Fruit fly (Drosophila melanogaster) whole organism, embryonic: Measurements from ENCODE around the gene AlkB.

Experiments
- Atf6 ChIP-seq: fragments of 200-800 bp; sonication (Bioruptor generic); IDR thresholded peaks from 2 replicates; pipeline ENCODE4 v1.3.6; 2022; ENCODE audit warnings: missing biosample characterization, missing genetic modification characterization
- BEAF-32 ChIP-seq: fragments of 200-800 bp; sonication (Bioruptor generic); optimal IDR thresholded peaks from 3 replicates; lab custom pipeline; 2017; ENCODE audit warnings: missing biosample characterization, missing genetic modification characterization, mild to moderate bottlenecking, moderate library complexity, missing genetic modification reagents
- CG10209 ChIP-seq: fragments of 200-800 bp; sonication (Bioruptor generic); optimal IDR thresholded peaks from 3 replicates; lab custom pipeline; 2017; ENCODE audit warnings: missing biosample characterization, mild to moderate bottlenecking, missing genetic modification characterization, missing genetic modification reagents
- CG10431 ChIP-seq: fragments of 200-800 bp; sonication (Bioruptor generic); optimal IDR thresholded peaks from 3 replicates; lab custom pipeline; 2018; ENCODE audit warnings: missing biosample characterization, mild to moderate bottlenecking, missing genetic modification characterization
- CG12391 ChIP-seq: fragments of 200-800 bp; sonication (Bioruptor generic); optimal IDR thresholded peaks from 3 replicates; lab custom pipeline; 2018; ENCODE audit warnings: missing biosample characterization, mild to moderate bottlenecking, missing genetic modification characterization, moderate library complexity
- CG12659 ChIP-seq: fragments of 200-800 bp; sonication (Bioruptor generic); optimal IDR thresholded peaks from 3 replicates; lab custom pipeline; 2017; ENCODE audit warnings: mild to moderate bottlenecking, missing biosample characterization, missing genetic modification reagents, missing genetic modification characterization
- CG13287 ChIP-seq: fragments of 200-800 bp; sonication (Bioruptor generic); IDR thresholded peaks from 2 replicates; pipeline ENCODE4 v1.3.6; 2022; ENCODE audit warnings: missing biosample characterization, missing genetic modification characterization; ENCODE audit not compliant: partially characterized antibody
- CG15696 ChIP-seq: fragments of 200-800 bp; sonication (Bioruptor generic); optimal IDR thresholded peaks from 2 replicates; lab custom pipeline; 2019; ENCODE audit warnings: missing biosample characterization, mild to moderate bottlenecking, missing genetic modification characterization, moderate library complexity
- CG17361 ChIP-seq: fragments of 200-800 bp; sonication (Bioruptor generic); IDR thresholded peaks from 3 replicates; pipeline ENCODE4 v1.3.6; 2022; ENCODE audit warnings: missing biosample characterization, missing genetic modification characterization
- CG30403 ChIP-seq: fragments of 200-800 bp; sonication (Bioruptor generic); optimal IDR thresholded peaks from 3 replicates; lab custom pipeline; 2016; ENCODE audit warnings: missing biosample characterization, missing genetic modification characterization
- CG34422 ChIP-seq: fragments of 200-800 bp; sonication (Bioruptor generic); IDR thresholded peaks from 3 replicates; pipeline ENCODE4 v1.3.6; 2022; ENCODE audit warnings: missing biosample characterization, missing genetic modification characterization
- CG3995 ChIP-seq: fragments of 200-800 bp; sonication (Bioruptor generic); optimal IDR thresholded peaks from 3 replicates; lab custom pipeline; 2016; ENCODE audit warnings: missing biosample characterization, missing genetic modification characterization
- CG5245 ChIP-seq: fragments of 200-800 bp; sonication (Bioruptor generic); optimal IDR thresholded peaks from 3 replicates; lab custom pipeline; 2016; ENCODE audit warnings: missing biosample characterization, missing genetic modification characterization
- CG6175 ChIP-seq: fragments of 200-800 bp; sonication (Bioruptor generic); IDR thresholded peaks from 3 replicates; pipeline ENCODE4 v1.3.6; 2022; ENCODE audit warnings: missing biosample characterization, missing genetic modification characterization
- CG7928 ChIP-seq: fragments of 200-800 bp; sonication (Bioruptor generic); optimal IDR thresholded peaks from 2 replicates; lab custom pipeline; 2017; ENCODE audit warnings: missing biosample characterization, mild to moderate bottlenecking, missing genetic modification characterization
- Chrac-16 ChIP-seq: fragments of 200-800 bp; sonication (Bioruptor generic); optimal IDR thresholded peaks from 3 replicates; lab custom pipeline; 2016; ENCODE audit warnings: missing biosample characterization, missing genetic modification characterization
- D19B ChIP-seq: fragments of 200-800 bp; sonication (Bioruptor generic); optimal IDR thresholded peaks from 2 replicates; lab custom pipeline; 2017; ENCODE audit warnings: missing biosample characterization, mild to moderate bottlenecking, missing genetic modification characterization
- Dref ChIP-seq: fragments of 200-800 bp; sonication (Bioruptor generic); IDR thresholded peaks from 2 replicates; pipeline ENCODE4 v1.3.6; 2022; ENCODE audit warnings: missing biosample characterization, missing genetic modification characterization
- Elba2 ChIP-seq: fragments of 200-800 bp; sonication (Bioruptor generic); optimal IDR thresholded peaks from 3 replicates; lab custom pipeline; 2016; ENCODE audit warnings: missing biosample characterization, missing genetic modification characterization
- Ets97D ChIP-seq: fragments of 200-800 bp; sonication (Bioruptor generic); optimal IDR thresholded peaks from 3 replicates; lab custom pipeline; 2016; ENCODE audit warnings: missing biosample characterization, missing genetic modification characterization
- HHEX ChIP-seq: fragments of 200-800 bp; sonication (Bioruptor generic); optimal IDR thresholded peaks from 3 replicates; lab custom pipeline; 2017; ENCODE audit warnings: missing biosample characterization, mild to moderate bottlenecking, missing genetic modification characterization, missing genetic modification reagents
- HLH54F ChIP-seq: fragments of 200-800 bp; sonication (Bioruptor generic); optimal IDR thresholded peaks from 3 replicates; lab custom pipeline; 2016; ENCODE audit warnings: missing biosample characterization, missing genetic modification characterization
- Hey ChIP-seq: fragments of 200-800 bp; sonication (Bioruptor generic); optimal IDR thresholded peaks from 3 replicates; lab custom pipeline; 2018; ENCODE audit warnings: missing biosample characterization, mild to moderate bottlenecking, missing genetic modification characterization
- Hr78 ChIP-seq, 2 experiments: fragments of 200-800 bp in 1 of 2; fragments of >200 bp in 1 of 2; sonication (Bioruptor generic) in 1 of 2; optimal IDR thresholded peaks; 2 replicates each; lab custom pipeline; 2017 to 2019; ENCODE audit warnings: missing biosample characterization in 2 of 2, missing genetic modification characterization in 2 of 2, mild to moderate bottlenecking in 1 of 2, moderate library complexity in 1 of 2
- MBD-R2 ChIP-seq: fragments of 200-800 bp; sonication (Bioruptor generic); IDR thresholded peaks from 2 replicates; pipeline ENCODE4 v1.3.6; 2022; ENCODE audit warnings: missing biosample characterization, missing genetic modification characterization
- MESR4 ChIP-seq: fragments of 200-800 bp; sonication (Bioruptor generic); optimal IDR thresholded peaks from 2 replicates; lab custom pipeline; 2018; ENCODE audit warnings: missing biosample characterization, mild to moderate bottlenecking, missing genetic modification characterization, moderate library complexity
- Mrtf ChIP-seq: fragments of 200-800 bp; sonication (Bioruptor generic); IDR thresholded peaks from 3 replicates; pipeline ENCODE4 v1.3.6; 2022; ENCODE audit warnings: missing biosample characterization, missing genetic modification characterization
- Nf-YA ChIP-seq: fragments of 200-800 bp; sonication (Bioruptor generic); IDR thresholded peaks from 2 replicates; pipeline ENCODE4 v1.3.6; 2022; ENCODE audit warnings: missing biosample characterization, missing genetic modification characterization
- Ravus ChIP-seq: fragments of 200-800 bp; sonication (Bioruptor generic); IDR thresholded peaks from 2 replicates; pipeline ENCODE4 v1.3.6; 2022; ENCODE audit warnings: missing biosample characterization, missing genetic modification characterization
- Taf1 ChIP-seq: fragments of 200-800 bp; sonication (Bioruptor generic); IDR thresholded peaks from 2 replicates; pipeline ENCODE4 v1.3.6; 2022; ENCODE audit warnings: missing biosample characterization, missing genetic modification characterization
- Tbp ChIP-seq: fragments of >200 bp; optimal IDR thresholded peaks from 2 replicates; lab custom pipeline; 2018; ENCODE audit warnings: missing biosample characterization, missing genetic modification characterization
- Xrp1 ChIP-seq: fragments of 200-800 bp; sonication (Bioruptor generic); IDR thresholded peaks from 2 replicates; pipeline ENCODE4 v1.3.6; 2022; ENCODE audit warnings: missing biosample characterization, missing genetic modification characterization
- amos ChIP-seq: fragments of 200-800 bp; sonication (Bioruptor generic); IDR thresholded peaks from 2 replicates; pipeline ENCODE4 v1.3.6; 2022; ENCODE audit warnings: missing biosample characterization, missing genetic modification characterization; ENCODE audit not compliant: partially characterized antibody
- ato ChIP-seq: fragments of 200-800 bp; sonication (Bioruptor generic); IDR thresholded peaks from 2 replicates; pipeline ENCODE4 v1.3.6; 2022; ENCODE audit warnings: missing biosample characterization, missing genetic modification characterization; ENCODE audit not compliant: partially characterized antibody
- br ChIP-seq: fragments of >200 bp; optimal IDR thresholded peaks from 2 replicates; lab custom pipeline; 2017
- bsh ChIP-seq, 2 experiments: fragments of 200-800 bp; sonication (Bioruptor generic); optimal IDR thresholded peaks; 2 replicates each; lab custom pipeline; 2017 to 2018; ENCODE audit warnings: mild to moderate bottlenecking in 2 of 2, missing biosample characterization in 2 of 2, missing genetic modification characterization in 2 of 2, moderate library complexity in 1 of 2
- esg ChIP-seq: fragments of 200-800 bp; sonication (Bioruptor generic); conservative IDR thresholded peaks from 2 replicates; pipeline ENCODE4 v1.3.6; 2022; ENCODE audit warnings: missing biosample characterization, missing genetic modification characterization
- fd3F ChIP-seq: fragments of 200-800 bp; sonication (Bioruptor generic); optimal IDR thresholded peaks from 2 replicates; lab custom pipeline; 2018; ENCODE audit warnings: missing biosample characterization, mild to moderate bottlenecking, missing genetic modification characterization, moderate library complexity
- fd96Cb ChIP-seq: fragments of 200-800 bp; sonication (Bioruptor generic); optimal IDR thresholded peaks from 2 replicates; lab custom pipeline; 2018; ENCODE audit warnings: missing biosample characterization, mild to moderate bottlenecking, missing genetic modification characterization, moderate library complexity
- gcm2 ChIP-seq: fragments of 200-800 bp; sonication (Bioruptor generic); optimal IDR thresholded peaks from 2 replicates; lab custom pipeline; 2016; ENCODE audit warnings: missing biosample characterization, missing genetic modification characterization
- gro ChIP-seq: fragments of 200-800 bp; sonication (Bioruptor generic); optimal IDR thresholded peaks from 2 replicates; lab custom pipeline; 2016; ENCODE audit warnings: missing biosample characterization, missing genetic modification characterization
- h ChIP-seq: fragments of >200 bp; optimal IDR thresholded peaks from 2 replicates; lab custom pipeline; 2017
- lov ChIP-seq, 2 experiments: fragments of 200-800 bp in 1 of 2; fragments of >200 bp in 1 of 2; sonication (Bioruptor generic) in 1 of 2; IDR thresholded peaks in 1 of 2; optimal IDR thresholded peaks in 1 of 2; 2 replicates in 1 of 2; 3 replicates in 1 of 2; pipeline versions ENCODE4 v1.3.6 to Lab custom; 2017 to 2022; ENCODE audit warnings: missing biosample characterization in 1 of 2, missing genetic modification characterization in 1 of 2
- pum ChIP-seq: fragments of 200-800 bp; sonication (Bioruptor generic); optimal IDR thresholded peaks from 2 replicates; lab custom pipeline; 2016; ENCODE audit warnings: missing biosample characterization, missing genetic modification characterization
- pzg ChIP-seq: fragments of 200-800 bp; sonication (Bioruptor generic); optimal IDR thresholded peaks from 3 replicates; lab custom pipeline; 2018; ENCODE audit warnings: missing biosample characterization, mild to moderate bottlenecking, missing genetic modification characterization, moderate library complexity
- seq ChIP-seq: fragments of 200-800 bp; sonication (Bioruptor generic); IDR thresholded peaks from 2 replicates; pipeline ENCODE4 v1.3.6; 2022; ENCODE audit warnings: missing biosample characterization, missing genetic modification characterization
- slbo ChIP-seq: fragments of 200-800 bp; sonication (Bioruptor generic); IDR thresholded peaks from 2 replicates; pipeline ENCODE4 v1.3.6; 2022; ENCODE audit warnings: missing biosample characterization, missing genetic modification characterization
- stc ChIP-seq: fragments of 200-800 bp; sonication (Bioruptor generic); IDR thresholded peaks from 2 replicates; pipeline ENCODE4 v1.3.6; 2022; ENCODE audit warnings: missing biosample characterization, missing genetic modification characterization

Gene AlkB

dm6 chrX:15889780-15890608 lies 30.7 kb upstream of the AlkB start, which contains the start of the genes MSBP and CG15916 (continued):
- TF ChIP-seq fd3F, result no peak
- TF ChIP-seq slbo (GFP tag; lab: Robert Waterston, UW), result peak; percentile 55
- no peak for TF ChIP-seq seq (GFP tag; lab: Robert Waterston, UW)
- TF ChIP-seq MBD-R2 (GFP tag; lab: Robert Waterston, UW), result peak; percentile 11; the same call in 1 of the 2 replicates
- peak; percentile 20 for TF ChIP-seq pzg (GFP tag; lab: Kevin White, UChicago)
- peak; percentile 26 for TF ChIP-seq Chrac-16 (GFP tag; lab: Kevin White, UChicago)
- TF ChIP-seq HHEX (GFP tag; lab: Kevin White, UChicago), result no peak
- TF ChIP-seq CG3995 (GFP tag; lab: Kevin White, UChicago), result peak; percentile 76
- peak; percentile 13; the same call in 1 of the 2 replicates for TF ChIP-seq CG13287 (GFP tag; lab: Robert Waterston, UW)
- TF ChIP-seq fd96Cb (tag; lab: Kevin White, UChicago), result peak; percentile 43
- 0 out of 3 replicates have a peak, but pooled peaks have one; percentile 14 for TF ChIP-seq CG34422 (GFP tag; lab: Robert Waterston, UW)
- peak; percentile 13 for TF ChIP-seq Elba2
- no peak for TF ChIP-seq gro
- no peak for TF ChIP-seq CG7928 (GFP tag; lab: Kevin White, UChicago)
- peak in 1 of 2 experiments; percentile 33 for TF ChIP-seq bsh (GFP tag; optimal IDR thresholded peaks at IDR 0.05; lab: Kevin White, UChicago)
- TF ChIP-seq Atf6 (GFP tag; lab: Robert Waterston, UW), result no peak
- TF ChIP-seq Ravus (GFP tag; lab: Robert Waterston, UW), result no peak
- 0 out of 2 replicates have a peak, but pooled peaks have one; percentile 8 for TF ChIP-seq Taf1 (GFP tag; lab: Robert Waterston, UW)
- TF ChIP-seq h (lab: Kevin White, UChicago), result no peak
- no peak for TF ChIP-seq stc
- 0 out of 2 replicates have a peak, but pooled peaks have one; percentile 24 for TF ChIP-seq amos (GFP tag; lab: Robert Waterston, UW)
- TF ChIP-seq BEAF-32, result peak; percentile 72
- TF ChIP-seq CG15696 (tag; lab: Kevin White, UChicago), result peak; percentile 12
- TF ChIP-seq CG17361 (GFP tag; lab: Robert Waterston, UW), result peak; percentile 74; the same call in 1 of the 3 replicates
- TF ChIP-seq D19B, result no peak
- no peak for TF ChIP-seq pum (GFP tag; lab: Kevin White, UChicago)
- peak; percentile 32; the same call in 1 of the 2 replicates for TF ChIP-seq Xrp1 (GFP tag; lab: Robert Waterston, UW)
- no peak for TF ChIP-seq br (lab: Kevin White, UChicago)
- TF ChIP-seq CG12659 (GFP tag; lab: Kevin White, UChicago), result peak; percentile 46
- TF ChIP-seq Tbp (GFP tag; lab: Kevin White, UChicago), result no peak
- peak in 1 of 2 experiments; percentile 87 for TF ChIP-seq Hr78 (GFP tag; optimal IDR thresholded peaks at IDR 0.05; lab: Kevin White, UChicago)
- TF ChIP-seq Hey (tag; lab: Kevin White, UChicago), result no peak
- TF ChIP-seq ato (GFP tag; lab: Robert Waterston, UW), result no peak
- peak; percentile 59 for TF ChIP-seq CG12391
- no peak for TF ChIP-seq HLH54F
- TF ChIP-seq CG10209, result peak; percentile 57
- no peak for TF ChIP-seq Ets97D
- TF ChIP-seq Nf-YA (GFP tag; lab: Robert Waterston, UW), result no peak
- no peak for TF ChIP-seq gcm2
- TF ChIP-seq CG5245 (GFP tag; lab: Kevin White, UChicago), result no peak
- TF ChIP-seq Mrtf, result 0 out of 3 replicates have a peak, but pooled peaks have one; percentile 27
- TF ChIP-seq Dref (GFP tag; lab: Robert Waterston, UW), result peak; percentile 61
- no peak for TF ChIP-seq lov (optimal IDR thresholded peaks at IDR 0.05; lab: Kevin White, UChicago)
- TF ChIP-seq lov (GFP tag; IDR thresholded peaks at IDR 0.05; lab: Robert Waterston, UW), result no peak
- TF ChIP-seq esg (GFP tag; lab: Robert Waterston, UW), result peak; percentile 33; the same call in 1 of the 2 replicates
- TF ChIP-seq CG6175 (GFP tag; lab: Robert Waterston, UW), result no peak
- peak; percentile 49 for TF ChIP-seq CG30403
- TF ChIP-seq CG10431, result peak; percentile 18
- peak; percentile 75 for TF ChIP-seq MESR4
